Worm (Caenorhabditis elegans): ENCODE measurements around the gene F36A4.5.

DNA sequence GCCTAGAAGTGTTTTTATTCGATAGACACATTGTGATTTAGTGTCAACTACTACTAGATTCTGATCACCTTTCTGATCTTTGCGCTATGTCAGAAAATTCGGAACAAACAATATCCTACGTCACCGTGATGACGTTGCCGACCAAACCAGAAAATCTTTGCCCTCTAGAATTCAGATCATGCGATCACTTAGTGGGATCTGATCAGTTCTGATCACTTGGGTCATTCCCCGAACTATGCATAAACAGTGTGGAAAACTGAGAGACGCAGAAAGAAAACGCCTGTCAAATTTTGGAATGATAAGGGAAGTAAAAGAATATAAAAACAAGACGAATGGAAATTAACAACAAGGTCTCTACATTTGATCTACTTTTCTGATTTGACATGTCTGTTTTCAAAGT is 29.2 kb downstream of the F36A4.5 start, which contains the start of gene F15E6.3:
- TF ChIP-seq ama-1 (optimal IDR thresholded peaks at IDR 0.05) (no peak), hlh-30 (tag; optimal IDR thresholded peaks at IDR 0.05; ENCODE audit: insufficient read depth) (peak; percentile 78), lsy-2 (tag; optimal IDR thresholded peaks at IDR 0.05) (peak in 1 of 2 experiments; percentile 22), snpc-4 (tag; optimal IDR thresholded peaks at IDR 0.05) (no peak), lin-13 (GFP tag; optimal IDR thresholded peaks at IDR 0.05) (no peak), nhr-28 (tag; optimal IDR thresholded peaks at IDR 0.05) (peak; percentile 82)
